Worm (Caenorhabditis elegans) whole organism, mixed stage, embryonic: Measurements from ENCODE around the gene nhr-121.

Source experiments
- elt-1 ChIP-seq: sonication (generic microtip); optimal IDR thresholded peaks from 2 replicates; lab custom pipeline; 2017; ENCODE audit warnings: missing genetic modification characterization, mild to moderate bottlenecking, missing compliant biosample characterization, antibody characterized with exemption, moderate library complexity, borderline replicate concordance; ENCODE audit not compliant: insufficient read depth
- nhr-12 ChIP-seq: fragments of 150-350 bp; optimal IDR thresholded peaks from 2 replicates; lab custom pipeline; 2014; ENCODE audit warnings: missing biosample characterization, missing genetic modification characterization
- nhr-76 ChIP-seq: sonication (generic microtip); optimal IDR thresholded peaks from 2 replicates; lab custom pipeline; 2017; ENCODE audit warnings: missing biosample characterization, missing genetic modification characterization
- pha-4 ChIP-seq: fragments of 150-350 bp; optimal IDR thresholded peaks from 2 replicates; lab custom pipeline; 2018; ENCODE audit warnings: missing biosample characterization, missing genetic modification reagents, missing genetic modification characterization

DNA sequence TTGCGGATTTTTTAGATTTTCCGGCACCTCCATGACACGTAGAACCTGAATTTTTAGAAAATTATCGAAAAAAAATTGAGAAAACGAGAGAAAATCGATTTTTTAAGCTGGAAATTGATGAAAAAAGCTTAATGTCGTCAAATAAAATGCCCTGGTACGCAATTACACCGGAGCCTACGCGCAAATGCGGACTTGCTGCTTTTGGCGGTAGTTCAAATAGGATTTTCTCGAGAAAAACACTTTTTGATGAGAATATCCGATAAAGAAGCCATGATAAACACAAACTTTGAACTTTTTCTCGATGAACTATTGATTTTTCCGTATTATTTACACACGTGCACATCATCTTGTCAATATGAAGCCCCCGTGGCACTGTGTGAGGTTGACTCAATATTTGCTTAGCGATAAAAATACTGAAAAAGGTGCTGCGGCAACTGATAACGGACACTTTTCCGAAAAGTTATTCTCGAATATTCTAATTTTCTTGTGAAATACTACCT lies 36.4 kb downstream of the nhr-121 start, which contains the start of the genes W04B5.5 and W04B5.3:
- TF ChIP-seq pha-4 = no peak
- TF ChIP-seq nhr-76 (tag; lab: Kevin White, UChicago) = no peak
- no peak for TF ChIP-seq nhr-12 (tag; lab: Kevin White, UChicago)
- TF ChIP-seq elt-1 (tag; lab: Kevin White, UChicago) = no peak
